Worm (Caenorhabditis elegans): Measurements from ENCODE around the gene capg-2.

capg-2 gene

DNA sequence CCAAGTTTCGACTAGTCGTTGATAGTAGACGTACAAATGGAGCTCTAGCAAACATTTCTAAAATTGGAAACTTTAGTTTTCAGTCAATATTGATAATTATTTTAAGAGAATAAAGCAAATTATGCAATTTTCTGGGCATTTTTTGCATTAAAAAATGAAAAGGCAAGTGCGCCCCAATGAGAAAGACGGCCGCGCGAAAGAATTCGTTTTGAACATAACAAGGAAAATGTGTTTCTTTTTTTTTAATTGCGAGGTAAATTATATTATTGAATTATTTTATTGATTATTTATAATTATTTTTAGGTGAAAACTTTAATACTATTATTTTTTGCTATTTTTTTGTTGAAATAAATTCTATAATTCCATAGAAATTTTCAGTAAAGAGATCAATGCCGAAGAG, at the start of gene capg-2, which contains the start of gene tsfm-1:
Gene capg-2 (plus strand): TSS at position 379 of the 400 bp plus-strand sequence.
Gene tsfm-1 (minus strand): TSS at position 57 of the 400 bp plus-strand sequence.
- TF ChIP-seq fkh-10 (GFP tag; optimal IDR thresholded peaks at IDR 0.05) (no peak), ztf-4 (tag; optimal IDR thresholded peaks at IDR 0.05) (no peak), lin-15B (tag; optimal IDR thresholded peaks at IDR 0.05) (peak; percentile 19), nhr-12 (tag; optimal IDR thresholded peaks at IDR 0.05) (no peak), R02D3.7 (tag; optimal IDR thresholded peaks at IDR 0.05) (no peak), nhr-76 (tag; optimal IDR thresholded peaks at IDR 0.05) (no peak), nhr-25 (tag; optimal IDR thresholded peaks at IDR 0.05) (no peak), nhr-237 (tag; optimal IDR thresholded peaks at IDR 0.05) (no peak), nhr-77 (tag; optimal IDR thresholded peaks at IDR 0.05) (no peak)

DNA sequence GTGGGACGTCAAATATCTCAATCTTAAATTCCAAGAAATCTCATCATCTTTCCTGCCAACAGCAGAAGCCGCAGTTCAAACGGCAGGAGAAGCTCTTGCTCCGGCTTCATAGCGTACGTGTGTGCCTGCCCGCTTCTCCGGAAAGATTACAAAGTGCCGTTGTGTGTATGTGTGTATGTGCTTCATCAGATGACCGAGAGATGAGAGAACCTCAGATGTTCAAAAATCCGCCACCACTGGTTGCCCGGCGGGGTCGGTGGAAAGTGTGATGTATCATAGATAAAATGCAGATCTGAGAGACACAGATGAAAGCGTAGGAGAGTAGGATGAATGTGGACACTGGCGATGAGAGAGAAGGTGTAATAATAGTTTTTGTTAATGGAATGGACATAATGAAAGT, 38.2 kb upstream of the capg-2 start:
- TF ChIP-seq fkh-2 (tag; optimal IDR thresholded peaks at IDR 0.05) (no peak), lin-39 (tag; optimal IDR thresholded peaks at IDR 0.05) (peak; percentile 4)

DNA sequence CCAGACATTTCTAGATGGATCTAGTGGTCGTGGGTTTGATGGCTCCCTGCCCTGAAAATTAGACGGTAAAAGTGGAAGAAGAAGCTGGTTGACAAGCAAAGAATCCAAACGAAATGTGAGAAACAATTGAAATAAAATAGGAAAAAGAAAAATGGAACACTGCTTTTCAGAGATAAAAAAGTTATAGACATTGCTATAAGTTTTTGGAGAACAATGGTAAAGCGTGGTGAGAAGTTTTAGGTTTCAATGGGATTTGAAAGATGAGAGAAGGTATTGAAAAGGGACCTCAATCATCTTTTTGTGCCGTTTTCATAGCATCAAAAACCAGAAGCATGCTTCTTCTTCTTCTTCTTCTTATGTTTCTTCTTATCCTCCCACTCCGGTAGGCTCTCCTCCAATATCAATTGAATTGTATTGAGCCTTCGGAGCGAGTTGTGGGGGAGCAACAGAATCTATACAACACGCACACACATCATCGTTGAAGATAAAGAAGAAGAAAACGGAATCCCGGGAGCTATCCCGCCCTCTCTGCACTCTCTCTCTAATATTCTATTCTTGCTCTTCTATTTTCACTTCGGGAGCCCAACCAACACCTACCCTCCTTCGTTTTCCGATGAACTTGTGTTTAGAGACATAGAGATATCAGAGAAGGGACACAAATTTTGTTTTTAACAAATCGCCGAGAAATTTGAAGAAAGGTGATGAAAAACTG, 37.2 kb upstream of the capg-2 start, which contains the start of gene myo-3:
Gene myo-3 (minus strand): TSS at position 51 of the 712 bp plus-strand sequence.
- TF ChIP-seq nhr-25 (tag; optimal IDR thresholded peaks at IDR 0.05) = no peak
- no peak for TF ChIP-seq fos-1 (tag; optimal IDR thresholded peaks at IDR 0.05)
- no peak for TF ChIP-seq egl-27 (tag; optimal IDR thresholded peaks at IDR 0.05)
- no peak for TF ChIP-seq ama-1 (optimal IDR thresholded peaks at IDR 0.05)
- no peak for TF ChIP-seq elt-2 (tag; optimal IDR thresholded peaks at IDR 0.05)
- TF ChIP-seq nhr-43 (tag; optimal IDR thresholded peaks at IDR 0.05; ENCODE audit: poor library complexity, severe bottlenecking) = no peak
- TF ChIP-seq jun-1 (tag; optimal IDR thresholded peaks at IDR 0.05) = no peak
- no peak for TF ChIP-seq ZK546.5 (tag; optimal IDR thresholded peaks at IDR 0.05)
- TF ChIP-seq eor-1 (tag; optimal IDR thresholded peaks at IDR 0.05) = no peak
- TF ChIP-seq lin-39 (tag; optimal IDR thresholded peaks at IDR 0.05) = no peak
- TF ChIP-seq lin-15B (tag; optimal IDR thresholded peaks at IDR 0.05) = no peak
- no peak for TF ChIP-seq nhr-28 (tag; optimal IDR thresholded peaks at IDR 0.05)
- TF ChIP-seq nhr-12 (tag; optimal IDR thresholded peaks at IDR 0.05) = no peak
- no peak for TF ChIP-seq hmg-11 (tag; optimal IDR thresholded peaks at IDR 0.05)
- no peak for TF ChIP-seq ceh-82 (tag; optimal IDR thresholded peaks at IDR 0.05)
- no peak for TF ChIP-seq snpc-4 (tag; optimal IDR thresholded peaks at IDR 0.05)
- TF ChIP-seq skn-1 (tag; optimal IDR thresholded peaks at IDR 0.05) = no peak

- TF ChIP-seq zag-1 (tag; optimal IDR thresholded peaks at IDR 0.05) (no peak), lin-39 (tag; optimal IDR thresholded peaks at IDR 0.05) (peak; percentile 9), nfya-1 (tag; optimal IDR thresholded peaks at IDR 0.05; ENCODE audit: insufficient read depth) (peak; percentile 45), pqm-1 (tag; optimal IDR thresholded peaks at IDR 0.05) (no peak), egl-5 (tag; optimal IDR thresholded peaks at IDR 0.05) (peak; percentile 29)
These were observed 36.2 kb upstream of the capg-2 start for ce11 chrV:12235502-12235901.

- TF ChIP-seq lsy-12 (tag; optimal IDR thresholded peaks at IDR 0.05) (no peak), sea-2 (GFP tag; optimal IDR thresholded peaks at IDR 0.05) (no peak), nhr-23 (tag; optimal IDR thresholded peaks at IDR 0.05) (no peak), tbx-2 (tag; optimal IDR thresholded peaks at IDR 0.05) (no peak)
These were observed 30.5 kb upstream of the capg-2 start, which contains the start of gene ttr-22 for ce11 chrV:12241126-12241525. TSS of gene ttr-22 (plus strand) at chrV:12241426.

Measured in whole organism, L3 larva.